Worm (Caenorhabditis elegans): ENCODE measurements around the gene srg-40.
A peak's percentile ranks its signal among the peaks of the same experiment; 100 is the strongest.

Gene srg-40

DNA sequence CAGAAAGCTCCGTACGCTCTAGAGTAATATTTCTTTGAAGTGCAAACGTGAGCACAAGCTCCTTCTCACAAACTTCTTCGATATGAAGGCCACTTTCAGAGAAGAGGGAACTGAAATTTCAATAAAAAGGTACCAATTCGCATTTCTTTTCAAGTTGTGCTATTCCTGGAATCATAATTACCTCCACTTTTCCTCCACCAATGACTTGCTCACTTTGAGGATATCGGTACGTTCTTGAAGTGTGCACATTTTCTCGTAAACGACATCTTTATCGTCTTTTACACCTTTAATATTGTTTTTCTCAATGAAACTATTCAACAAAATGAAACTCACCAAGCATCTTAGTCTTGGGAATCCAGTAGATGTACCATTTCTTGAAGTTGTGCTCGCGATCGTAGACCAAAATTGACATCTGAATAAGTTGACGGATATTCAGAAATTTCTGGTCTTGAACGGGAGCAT is 45.0 kb downstream of the srg-40 start, which contains the start of gene scb-1 (continued):
- TF ChIP-seq F10E7.11 (tag; optimal IDR thresholded peaks at IDR 0.05) (no peak), madf-3 (GFP tag; IDR thresholded peaks at IDR 0.05) (0 out of 2 replicates have a peak, but pooled peaks have one; percentile 48), pbrm-1 (GFP tag; IDR thresholded peaks at IDR 0.05) (peak; percentile 8; the same call in 1 of the 2 replicates), nfya-2 (GFP tag; IDR thresholded peaks at IDR 0.05) (no peak), dpff-1 (tag; optimal IDR thresholded peaks at IDR 0.05) (peak; percentile 72), ama-1 (optimal IDR thresholded peaks at IDR 0.05) (peak; percentile 71), ama-1 (GFP tag; optimal IDR thresholded peaks at IDR 0.05) (no peak), dox-1 (GFP tag; IDR thresholded peaks at IDR 0.05) (no peak), Y53G8AR.9 (GFP tag; conservative IDR thresholded peaks at IDR 0.05) (peak; percentile 12), ztf-18 (tag; optimal IDR thresholded peaks at IDR 0.05) (no peak), ccch-3 (GFP tag; optimal IDR thresholded peaks at IDR 0.05) (no peak), die-1 (tag; optimal IDR thresholded peaks at IDR 0.05) (no peak), lin-40 (tag; optimal IDR thresholded peaks at IDR 0.05) (no peak), ztf-25 (GFP tag; IDR thresholded peaks at IDR 0.05) (0 out of 2 replicates have a peak, but pooled peaks have one; percentile 27), hlh-26 (GFP tag; conservative IDR thresholded peaks at IDR 0.05) (no peak), snpc-3.4 (tag; optimal IDR thresholded peaks at IDR 0.05) (peak; percentile 16), F57C9.4 (tag; optimal IDR thresholded peaks at IDR 0.05) (no peak), unc-130 (GFP tag; optimal IDR thresholded peaks at IDR 0.05) (no peak)

ce11 chrV:11118179-11118725 is 46.1 kb downstream of the srg-40 start:
- TF ChIP-seq F55B11.4 (tag; optimal IDR thresholded peaks at IDR 0.05; ENCODE audit: borderline replicate concordance, insufficient read depth) (no peak), somi-1 (GFP tag; optimal IDR thresholded peaks at IDR 0.05) (peak; percentile 53), egrh-3 (GFP tag; IDR thresholded peaks at IDR 0.05) (no peak), let-526 (GFP tag; IDR thresholded peaks at IDR 0.05) (peak; percentile 51; the same call in 1 of the 2 replicates), B0336.3 (GFP tag; IDR thresholded peaks at IDR 0.05) (peak; percentile 41; the same call in 1 of the 2 replicates), ceh-58 (GFP tag; IDR thresholded peaks at IDR 0.05) (no peak), ceh-27 (GFP tag; optimal IDR thresholded peaks at IDR 0.05) (no peak), hrde-1 (tag; optimal IDR thresholded peaks at IDR 0.05; ENCODE audit: borderline replicate concordance) (peak; percentile 41), nfyb-1 (GFP tag; IDR thresholded peaks at IDR 0.05) (0 out of 2 replicates have a peak, but pooled peaks have one; percentile 13), lin-40 (tag; optimal IDR thresholded peaks at IDR 0.05) (peak; percentile 20), T26A5.8 (tag; optimal IDR thresholded peaks at IDR 0.05) (no peak), let-607 (tag; optimal IDR thresholded peaks at IDR 0.05) (peak in 1 of 2 experiments; percentile 28), Y53G8AR.9 (GFP tag; conservative IDR thresholded peaks at IDR 0.05) (peak; percentile 38; the same call in 1 of the 2 replicates), ztf-26 (tag; optimal IDR thresholded peaks at IDR 0.05) (peak; percentile 3), F39B2.1 (GFP tag; IDR thresholded peaks at IDR 0.05) (no peak), gei-17 (GFP tag; optimal IDR thresholded peaks at IDR 0.05) (no peak), hsf-1 (GFP tag; IDR thresholded peaks at IDR 0.05) (0 out of 2 replicates have a peak, but pooled peaks have one; percentile 11), pbrm-1 (GFP tag; IDR thresholded peaks at IDR 0.05) (peak; percentile 30; the same call in 1 of the 2 replicates), repo-1 (tag; optimal IDR thresholded peaks at IDR 0.05) (peak; percentile 20), madf-3 (GFP tag; IDR thresholded peaks at IDR 0.05) (0 out of 2 replicates have a peak, but pooled peaks have one; percentile 39), cebp-1 (GFP tag; IDR thresholded peaks at IDR 0.05) (no peak), cebp-1 (tag; optimal IDR thresholded peaks at IDR 0.05) (peak; percentile 43)

- TF ChIP-seq him-1 (tag; optimal IDR thresholded peaks at IDR 0.05) (no peak), lsl-1 (GFP tag; optimal IDR thresholded peaks at IDR 0.05) (no peak), dox-1 (GFP tag; IDR thresholded peaks at IDR 0.05) (no peak), lag-1 (GFP tag; IDR thresholded peaks at IDR 0.05) (no peak), nhr-179 (tag; optimal IDR thresholded peaks at IDR 0.05) (no peak), sptf-2 (GFP tag; optimal IDR thresholded peaks at IDR 0.05) (no peak), rec-8 (tag; optimal IDR thresholded peaks at IDR 0.05) (no peak), fkh-3 (tag; optimal IDR thresholded peaks at IDR 0.05) (no peak), F33H1.4 (GFP tag; IDR thresholded peaks at IDR 0.05) (no peak), hmg-1.2 (GFP tag; IDR thresholded peaks at IDR 0.05) (no peak), rcor-1 (GFP tag; IDR thresholded peaks at IDR 0.05) (no peak), madf-10 (tag; optimal IDR thresholded peaks at IDR 0.05) (no peak)
Measured at ce11 chrV:11113607-11114006, 50.8 kb downstream of the srg-40 start, which contains the start of gene math-33. math-33 (plus strand) TSS chrV:11113907.

All from whole organism, young adult.